Worm (Caenorhabditis elegans): Measurements from ENCODE around the gene E02C12.8.

DNA sequence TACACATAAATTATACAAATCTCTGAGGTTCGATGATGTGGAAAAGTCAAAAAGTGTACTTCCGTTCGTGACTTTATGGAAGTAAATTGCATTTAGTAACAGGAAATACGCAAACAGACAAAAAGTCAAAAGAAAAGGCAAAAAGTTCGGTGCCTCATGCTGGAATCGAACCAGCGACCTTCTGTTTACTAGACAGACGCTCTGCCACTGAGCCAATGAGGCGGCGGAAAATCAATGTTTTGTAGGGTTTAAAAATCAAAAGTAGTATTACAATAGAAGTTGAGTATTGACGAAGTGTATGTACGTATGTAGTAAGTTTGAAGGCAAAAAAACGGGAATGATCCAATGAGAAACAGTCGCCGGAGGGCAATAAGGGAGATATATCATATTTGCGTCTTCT lies 33.5 kb upstream of the E02C12.8 start:
- no peak for TF ChIP-seq tab-1 (GFP tag; IDR thresholded peaks at IDR 0.05)
- TF ChIP-seq ztf-23 (GFP tag; IDR thresholded peaks at IDR 0.05) = no peak
- no peak for TF ChIP-seq flt-1 (GFP tag; IDR thresholded peaks at IDR 0.05)
- no peak for TF ChIP-seq ztf-29 (GFP tag; IDR thresholded peaks at IDR 0.05)
- TF ChIP-seq cog-1 (tag; optimal IDR thresholded peaks at IDR 0.05) = no peak
- TF ChIP-seq med-1 (GFP tag; optimal IDR thresholded peaks at IDR 0.05; ENCODE audit: insufficient read depth) = no peak
- TF ChIP-seq ref-1 (GFP tag; conservative IDR thresholded peaks at IDR 0.05) = no peak
